Worm (Caenorhabditis elegans): ENCODE data around the gene F48B9.1.

DNA sequence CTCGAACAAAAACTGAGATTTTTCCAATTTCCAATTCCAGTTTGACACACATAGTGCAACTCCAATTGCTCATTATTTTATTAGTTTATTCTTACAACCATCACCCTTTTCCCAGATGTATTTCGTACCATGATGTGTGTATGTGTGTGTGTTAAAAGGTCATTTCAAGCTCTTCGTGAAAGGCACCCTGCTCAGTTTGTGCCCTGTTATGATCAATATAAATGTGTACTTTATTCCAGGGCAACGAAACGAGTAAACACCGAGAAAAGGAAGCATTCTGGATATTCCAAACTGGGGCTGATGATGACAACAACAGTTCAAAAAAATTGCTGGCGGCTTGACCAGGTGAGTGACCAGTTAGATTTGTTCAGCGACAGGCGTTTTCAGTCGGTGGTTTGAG lies 30.1 kb downstream of the F48B9.1 start, which contains the start of gene peb-1:
- TF ChIP-seq flt-1 (GFP tag; IDR thresholded peaks at IDR 0.05) (no peak), ama-1 (optimal IDR thresholded peaks at IDR 0.05) (no peak), hmg-4 (GFP tag; optimal IDR thresholded peaks at IDR 0.05) (no peak), scrt-1 (GFP tag; IDR thresholded peaks at IDR 0.05) (no peak), ceh-13 (GFP tag; optimal IDR thresholded peaks at IDR 0.05) (no peak), aly-1 (tag; optimal IDR thresholded peaks at IDR 0.05) (no peak), hnd-1 (tag; optimal IDR thresholded peaks at IDR 0.05) (no peak), ceh-36 (tag; optimal IDR thresholded peaks at IDR 0.05) (no peak)
